Fruit fly (Drosophila melanogaster) ovary, adult (tissue): ENCODE measurements around the gene Ubr3.

Source experiments
- CG17801 ChIP-seq: fragments of 200-800 bp; optimal IDR thresholded peaks from 2 replicates; lab custom pipeline; 2019; ENCODE audit warnings: missing biosample characterization, mild to moderate bottlenecking, missing genetic modification characterization, moderate library complexity; ENCODE audit not compliant: partially characterized antibody

Ubr3 gene

DNA sequence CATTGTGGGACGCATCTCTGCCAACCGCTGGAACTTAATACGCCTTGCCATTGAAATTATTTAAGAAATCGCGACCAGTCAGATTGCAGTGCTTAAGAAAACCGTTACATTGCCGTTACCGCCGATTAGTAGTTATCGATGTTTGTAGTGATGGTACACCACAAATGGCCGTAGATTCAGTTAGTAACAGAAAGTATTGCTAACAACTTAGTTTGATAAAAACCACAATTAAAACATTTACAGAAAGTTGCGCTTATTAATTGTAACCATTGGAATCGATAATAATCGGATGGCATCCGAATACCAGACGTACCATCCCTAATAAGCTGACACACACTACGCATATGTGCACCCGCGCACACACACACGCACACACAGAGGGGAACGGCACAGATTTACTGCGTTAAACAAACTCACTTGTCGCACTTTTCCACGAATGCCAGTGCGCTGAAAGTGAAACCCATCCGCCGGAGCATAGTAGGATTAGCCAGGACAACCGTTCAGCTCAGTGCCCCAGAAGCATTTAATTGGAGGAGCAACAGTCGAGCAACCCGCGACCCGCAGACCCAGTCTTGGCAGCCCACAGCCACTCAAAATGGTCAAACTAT is 15.5 kb upstream of the Ubr3 start, which contains the start of the genes hdm and Ykt6:
Gene hdm (minus strand): TSS at position 51 of the 608 bp plus-strand sequence.
Gene Ykt6 (plus strand): TSS at position 329 of the 608 bp plus-strand sequence.
- TF ChIP-seq CG17801 (GFP tag; lab: Kevin White, UChicago) = peak; percentile 82

DNA sequence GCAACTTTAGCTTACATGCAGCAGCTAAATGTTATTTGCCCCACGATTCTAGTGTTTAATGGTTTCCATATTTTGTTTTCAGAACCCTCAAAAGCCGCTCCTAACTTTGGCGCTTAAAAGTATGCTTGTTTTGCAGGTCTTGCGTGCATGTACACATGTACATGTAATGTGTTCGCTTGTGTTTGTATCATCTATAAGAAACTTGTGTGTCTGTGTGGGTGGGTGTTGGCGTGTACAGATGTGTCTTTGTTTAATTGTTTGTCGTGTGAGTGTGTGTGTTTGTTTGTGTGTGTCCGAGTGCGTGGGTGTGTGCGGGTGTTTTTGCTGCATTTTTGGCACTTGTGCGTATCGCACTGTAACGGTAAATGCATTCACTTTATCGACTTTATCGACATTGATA is 12.6 kb upstream of the Ubr3 start:
- TF ChIP-seq CG17801 (GFP tag; lab: Kevin White, UChicago) = no peak

dm6 chrX:7924913-7925312 is 10.8 kb upstream of the Ubr3 start:
- no peak for TF ChIP-seq CG17801 (GFP tag; lab: Kevin White, UChicago)

DNA sequence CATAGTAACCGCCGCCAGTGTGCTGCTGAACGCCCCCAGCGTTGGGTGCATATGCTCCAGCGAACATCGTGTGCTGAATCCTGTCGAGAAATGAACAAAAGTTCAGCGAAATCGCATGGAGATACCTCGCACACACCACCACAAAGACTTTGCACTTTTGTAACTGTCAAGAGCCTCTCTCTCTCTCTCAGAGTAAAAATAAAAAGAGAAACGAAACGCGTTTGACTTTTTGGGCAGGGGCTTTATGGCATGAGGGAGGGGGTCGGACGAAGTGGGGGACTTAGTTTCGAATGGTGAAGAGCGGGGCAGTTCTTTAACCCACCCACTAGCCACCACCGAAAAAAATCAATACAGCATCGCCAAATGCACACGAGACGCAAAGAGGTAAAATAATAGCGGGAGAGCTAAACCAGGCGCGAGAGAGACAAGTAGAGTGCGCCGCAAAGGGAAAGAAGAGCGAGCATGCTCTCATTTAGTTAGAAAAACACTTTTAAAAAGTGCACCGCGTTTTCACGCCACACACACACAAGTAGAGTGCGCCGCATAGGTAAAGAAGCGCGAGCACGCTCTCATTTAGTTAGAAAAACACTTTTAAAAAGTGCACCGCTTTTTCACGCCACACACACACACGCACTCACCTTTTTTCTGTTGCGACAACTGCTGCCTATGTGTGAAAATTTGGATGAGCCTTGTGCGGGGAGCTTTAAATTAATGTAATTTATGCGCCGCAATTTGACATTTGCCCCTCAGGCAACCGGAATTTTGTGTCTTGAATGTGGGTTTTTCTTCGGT is 5.3 kb upstream of the Ubr3 start:
- no peak for TF ChIP-seq CG17801 (GFP tag; lab: Kevin White, UChicago)

DNA sequence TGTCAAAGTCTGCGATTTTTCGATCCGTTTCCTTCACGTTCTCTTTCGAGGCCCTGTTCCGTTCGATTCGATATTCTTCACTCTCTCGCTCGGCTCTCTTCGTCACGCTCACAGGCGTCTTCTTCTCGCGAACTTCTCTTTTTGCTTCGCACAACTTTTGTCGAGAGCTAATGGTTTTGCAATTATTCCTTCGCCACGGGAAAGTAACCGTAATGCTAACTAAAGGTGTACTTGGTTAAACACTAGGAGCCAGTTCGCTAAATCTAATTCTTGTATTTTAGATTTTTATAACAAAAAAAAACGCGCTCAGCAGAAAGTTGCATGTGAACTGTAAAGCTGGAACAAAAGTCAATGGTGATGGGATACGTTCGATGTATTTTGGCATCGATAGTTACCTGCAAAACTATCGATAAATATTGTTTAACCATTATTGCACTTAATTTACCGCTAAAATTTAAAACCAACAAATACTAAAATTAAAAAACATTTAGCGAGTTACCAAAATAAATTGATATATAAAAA is 4.6 kb upstream of the Ubr3 start, which contains the start of gene mahe:
Gene mahe (minus strand): TSS at position 355 of the 522 bp plus-strand sequence.
- TF ChIP-seq CG17801 (GFP tag; lab: Kevin White, UChicago) = no peak

DNA sequence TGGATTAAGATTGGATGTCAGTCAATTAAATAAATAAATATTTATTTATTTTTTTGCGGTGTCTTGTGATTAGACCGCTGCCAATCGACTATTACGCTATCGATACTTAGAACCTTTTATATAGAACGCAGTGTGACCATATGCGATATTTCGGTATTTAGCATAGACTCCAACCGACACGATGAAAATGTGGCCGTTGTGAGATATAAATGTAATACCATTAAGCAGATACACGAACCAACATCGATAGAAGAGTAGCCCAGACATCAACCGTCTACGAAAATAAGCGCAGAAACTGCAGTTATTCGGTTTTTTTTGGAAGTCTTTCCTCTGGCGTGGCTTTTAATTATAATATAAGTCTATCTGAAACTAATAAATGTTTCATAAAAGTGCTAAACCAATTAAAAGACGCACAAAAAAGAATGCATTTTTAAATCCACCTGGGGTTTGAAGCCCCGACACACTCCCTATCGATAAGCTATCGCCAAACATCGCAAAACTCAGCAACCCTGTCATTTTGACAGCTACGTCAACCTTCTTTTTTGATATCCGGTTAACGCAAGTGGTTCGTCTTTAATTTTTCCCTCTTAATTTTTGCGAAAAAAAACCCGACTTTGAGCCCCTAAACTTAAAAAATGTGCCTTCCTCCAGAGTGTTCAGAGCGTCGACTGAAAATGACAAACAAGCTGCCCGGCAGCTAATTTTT is 2.3 kb upstream of the Ubr3 start, which contains the start of the genes Dhdds and RpS14a:
Gene Dhdds (minus strand): TSS at position 142 of the 706 bp plus-strand sequence.
Gene RpS14a (plus strand): TSS at position 533 of the 706 bp plus-strand sequence.
- no peak for TF ChIP-seq CG17801 (GFP tag; lab: Kevin White, UChicago)

- peak; percentile 89 for TF ChIP-seq CG17801 (GFP tag; lab: Kevin White, UChicago)
Measured at dm6 chrX:7934679-7935078, 1.0 kb upstream of the Ubr3 start, which contains the start of gene RpS14b. RpS14b (plus strand) TSS chrX:7934898.

- peak; percentile 81 for TF ChIP-seq CG17801 (GFP tag; lab: Kevin White, UChicago)
Measured at dm6 chrX:7937588-7938481, 2.1 kb downstream of the Ubr3 start.

DNA sequence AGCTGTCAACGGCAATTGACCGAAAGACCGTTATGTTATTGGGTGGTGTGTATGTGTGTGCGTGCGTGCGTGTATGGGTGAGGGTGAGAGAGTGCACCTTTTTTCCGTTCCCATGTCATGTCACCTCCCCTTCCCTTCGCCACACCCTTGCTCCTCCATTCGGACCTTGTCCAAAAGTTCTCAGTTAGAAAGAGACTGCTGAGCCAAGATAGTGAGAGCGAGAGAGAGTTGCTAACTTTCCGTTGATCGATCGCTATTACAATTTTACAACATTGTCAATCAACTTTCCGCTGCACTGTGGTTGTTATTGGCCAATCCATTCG is 2.7 kb downstream of the Ubr3 start:
- no peak for TF ChIP-seq CG17801 (GFP tag; lab: Kevin White, UChicago)

DNA sequence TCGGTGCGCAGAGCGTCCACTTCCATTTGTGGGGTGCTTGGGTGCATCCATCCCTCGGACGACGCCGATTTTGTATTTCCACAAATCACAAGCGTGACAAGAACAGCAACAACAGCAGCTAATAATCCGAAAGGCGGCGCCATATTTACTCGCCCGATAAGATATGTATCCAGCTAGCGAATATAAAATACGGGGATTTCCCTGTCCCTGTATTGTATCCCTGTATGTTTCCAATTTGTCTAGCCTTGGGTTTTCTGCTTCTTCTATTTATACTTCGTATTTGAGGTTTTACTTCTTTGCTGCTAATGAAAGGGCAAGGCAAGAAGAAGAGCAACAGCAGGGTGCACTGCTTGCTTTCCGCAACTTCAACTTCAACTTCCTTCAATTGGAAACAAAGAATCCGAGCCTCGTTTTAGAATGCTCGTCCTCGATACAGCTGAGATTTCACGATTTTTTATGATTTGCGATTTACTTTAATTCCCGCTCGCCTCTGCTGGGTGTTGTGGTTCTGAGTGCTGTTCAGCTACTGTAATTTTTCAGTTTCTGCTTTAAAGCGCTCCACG is 8.5 kb downstream of the Ubr3 start:
- TF ChIP-seq CG17801 (GFP tag; lab: Kevin White, UChicago) = no peak

- TF ChIP-seq CG17801 (GFP tag; lab: Kevin White, UChicago) = peak; percentile 48
Measured at dm6 chrX:7944772-7945722, 9.4 kb downstream of the Ubr3 start.

DNA sequence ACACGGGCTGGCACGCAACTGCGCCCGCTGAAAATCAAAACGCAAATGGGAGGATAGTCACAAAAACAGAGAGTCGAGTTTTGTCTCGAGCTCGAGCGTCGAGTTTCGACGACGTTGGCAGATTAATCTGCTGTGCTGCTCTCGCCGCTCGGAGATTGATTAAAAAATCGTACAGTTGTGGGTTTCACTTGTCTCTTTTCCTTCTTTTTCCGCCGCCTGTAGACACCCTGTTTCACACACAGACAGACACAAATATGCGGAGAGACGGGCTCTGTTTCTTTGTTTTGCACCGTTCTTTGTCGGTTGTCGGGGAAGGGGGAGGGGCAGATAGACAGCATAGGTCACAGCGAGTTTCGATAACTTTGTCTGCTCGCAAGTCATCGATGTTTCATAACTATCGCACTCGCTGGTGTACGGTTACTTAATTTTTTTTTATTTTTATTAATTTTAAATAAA is 11.2 kb downstream of the Ubr3 start, which contains the start of gene orion:
Gene orion (minus strand): TSS at position 51 of the 456 bp plus-strand sequence.
- TF ChIP-seq CG17801 (GFP tag; lab: Kevin White, UChicago) = peak; percentile 90
